Fruit fly (Drosophila melanogaster): ENCODE results near the gene CG12984.

Gene CG12984

DNA sequence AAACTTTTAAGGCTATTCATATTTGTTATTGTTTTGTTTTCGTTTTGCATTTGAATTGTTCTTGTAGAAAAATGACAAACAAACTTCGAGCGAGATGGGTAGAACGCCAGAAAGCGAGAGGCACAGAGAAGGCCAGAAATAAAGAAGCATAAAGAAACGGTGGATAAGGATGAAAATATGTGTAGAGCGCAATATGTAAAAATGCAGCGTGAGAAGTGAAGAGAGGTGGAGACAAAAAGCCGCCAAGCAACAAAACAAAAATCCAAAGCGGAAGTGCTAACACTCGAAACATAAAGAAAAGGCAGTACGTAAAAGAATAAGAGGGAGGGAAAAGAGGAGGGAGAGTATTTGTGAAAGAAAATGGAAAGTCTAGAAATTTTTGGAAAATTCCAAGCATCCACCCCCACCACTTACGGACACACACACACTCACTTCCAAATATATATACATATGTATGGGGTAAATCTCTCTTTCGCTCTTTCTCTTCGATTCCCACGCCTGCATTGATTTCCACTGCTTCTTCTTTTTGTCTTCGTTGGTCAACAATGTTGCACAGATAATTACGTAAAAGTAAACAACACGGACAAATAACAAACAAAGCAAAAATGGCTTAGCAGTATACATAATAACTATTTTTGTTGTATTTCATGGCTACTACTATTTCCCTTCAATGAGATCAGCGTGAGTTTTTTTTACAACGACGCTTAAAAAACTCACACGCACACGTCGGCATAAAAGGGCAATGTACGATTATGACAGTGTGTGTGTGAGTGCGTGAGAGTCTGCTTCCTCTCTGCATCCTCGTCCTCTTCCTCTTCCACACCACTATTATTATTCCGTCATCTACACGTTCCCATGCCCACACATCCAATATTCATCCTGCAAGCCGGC, 16.1 kb downstream of the CG12984 start (continued):
- no peak for TF ChIP-seq CG10654 (GFP tag; optimal IDR thresholded peaks at IDR 0.05)
- no peak for TF ChIP-seq CG9876 (GFP tag; optimal IDR thresholded peaks at IDR 0.05)
- no peak for TF ChIP-seq wor (GFP tag; IDR thresholded peaks at IDR 0.05)
- no peak for TF ChIP-seq Dip2 (GFP tag; IDR thresholded peaks at IDR 0.05)
- TF ChIP-seq Aef1 (GFP tag; IDR thresholded peaks at IDR 0.05), result no peak
- no peak for TF ChIP-seq croc (GFP tag; conservative IDR thresholded peaks at IDR 0.05)
- TF ChIP-seq cg (GFP tag; optimal IDR thresholded peaks at IDR 0.05), result peak; percentile 86
- TF ChIP-seq CG11723 (GFP tag; optimal IDR thresholded peaks at IDR 0.05), result peak; percentile 10
- TF ChIP-seq Vsx1 (GFP tag; optimal IDR thresholded peaks at IDR 0.05), result no peak
- no peak for TF ChIP-seq gsb (GFP tag; IDR thresholded peaks at IDR 0.05)
- TF ChIP-seq CHES-1-like (GFP tag; optimal IDR thresholded peaks at IDR 0.05), result no peak
- no peak for TF ChIP-seq MESR4 (GFP tag; optimal IDR thresholded peaks at IDR 0.05)
- TF ChIP-seq PHDP (tag; optimal IDR thresholded peaks at IDR 0.05), result no peak
- TF ChIP-seq NC2α (GFP tag; optimal IDR thresholded peaks at IDR 0.05), result peak; percentile 11
- no peak for TF ChIP-seq CG2129 (GFP tag; IDR thresholded peaks at IDR 0.05; ENCODE audit: partially characterized antibody)
- no peak for TF ChIP-seq CG32767 (GFP tag; IDR thresholded peaks at IDR 0.05)
- no peak for TF ChIP-seq HLH3B (GFP tag; IDR thresholded peaks at IDR 0.05)
- TF ChIP-seq ewg (GFP tag; optimal IDR thresholded peaks at IDR 0.05), result no peak
- TF ChIP-seq bowl (GFP tag; IDR thresholded peaks at IDR 0.05), result no peak
- TF ChIP-seq CG11085 (GFP tag; IDR thresholded peaks at IDR 0.05), result no peak
- TF ChIP-seq CG11247 (GFP tag; IDR thresholded peaks at IDR 0.05), result no peak
- TF ChIP-seq cad (GFP tag; optimal IDR thresholded peaks at IDR 0.05), result no peak
- peak in 1 of 2 experiments; percentile 35 for TF ChIP-seq chif (GFP tag; optimal IDR thresholded peaks at IDR 0.05)
- TF ChIP-seq CG16779 (GFP tag; IDR thresholded peaks at IDR 0.05), result no peak
- TF ChIP-seq Atf3 (GFP tag; optimal IDR thresholded peaks at IDR 0.05), result no peak
- TF ChIP-seq Dip3 (GFP tag; optimal IDR thresholded peaks at IDR 0.05), result no peak
- no peak for TF ChIP-seq fd3F (GFP tag; optimal IDR thresholded peaks at IDR 0.05)
- TF ChIP-seq pho (GFP tag; optimal IDR thresholded peaks at IDR 0.05), result no peak
- no peak for TF ChIP-seq CG9609 (GFP tag; optimal IDR thresholded peaks at IDR 0.05)
- TF ChIP-seq CG11696 (GFP tag; IDR thresholded peaks at IDR 0.05), result no peak
- TF ChIP-seq ind (GFP tag; optimal IDR thresholded peaks at IDR 0.05), result no peak
- no peak for TF ChIP-seq CG15073 (GFP tag; optimal IDR thresholded peaks at IDR 0.05)
- TF ChIP-seq Ada2b (GFP tag; IDR thresholded peaks at IDR 0.05), result no peak
- TF ChIP-seq br (optimal IDR thresholded peaks at IDR 0.05), result no peak
- no peak for TF ChIP-seq CG17612 (GFP tag; IDR thresholded peaks at IDR 0.05)
- no peak for TF ChIP-seq CG10147 (GFP tag; optimal IDR thresholded peaks at IDR 0.05)
- TF ChIP-seq CG11398 (GFP tag; optimal IDR thresholded peaks at IDR 0.05), result no peak
- no peak for TF ChIP-seq Ravus (GFP tag; IDR thresholded peaks at IDR 0.05)
- TF ChIP-seq Dll (GFP tag; IDR thresholded peaks at IDR 0.05; ENCODE audit: partially characterized antibody), result no peak
- no peak for TF ChIP-seq dimm (GFP tag; IDR thresholded peaks at IDR 0.05)
- peak; percentile 34 for TF ChIP-seq CG13123 (GFP tag; optimal IDR thresholded peaks at IDR 0.05)
- no peak for TF ChIP-seq eve (GFP tag; optimal IDR thresholded peaks at IDR 0.05)
- no peak for TF ChIP-seq Hey (tag; optimal IDR thresholded peaks at IDR 0.05)
- no peak for TF ChIP-seq ftz-f1 (GFP tag; optimal IDR thresholded peaks at IDR 0.05)
- no peak for TF ChIP-seq HHEX (GFP tag; optimal IDR thresholded peaks at IDR 0.05)
- no peak for TF ChIP-seq pzg (GFP tag; optimal IDR thresholded peaks at IDR 0.05)
- TF ChIP-seq CG10565 (GFP tag; optimal IDR thresholded peaks at IDR 0.05), result no peak
- peak; percentile 52; the same call in 1 of the 3 replicates for TF ChIP-seq sr (GFP tag; IDR thresholded peaks at IDR 0.05)
- no peak for TF ChIP-seq stc (GFP tag; IDR thresholded peaks at IDR 0.05)
- TF ChIP-seq CG12236 (GFP tag; optimal IDR thresholded peaks at IDR 0.05), result peak; percentile 20
- TF ChIP-seq Hand (GFP tag; optimal IDR thresholded peaks at IDR 0.05), result no peak
